Worm (Caenorhabditis elegans) whole organism, mixed stage, embryonic: ENCODE results near the gene cdc-25.4.

Source experiments
- M03D4.4 ChIP-seq: sonication (generic microtip); optimal IDR thresholded peaks from 2 replicates; lab custom pipeline; 2017; ENCODE audit warnings: mild to moderate bottlenecking, missing genetic modification characterization, missing compliant biosample characterization
- bed-3 ChIP-seq: fragments of 200-800 bp; sonication (Bioruptor generic); optimal IDR thresholded peaks from 3 replicates; lab custom pipeline; 2018; ENCODE audit warnings: mild to moderate bottlenecking, missing genetic modification characterization, moderate library complexity, missing compliant biosample characterization
- ceh-43 ChIP-seq: fragments of 200-800 bp; sonication (Bioruptor generic); optimal IDR thresholded peaks from 2 replicates; lab custom pipeline; 2018; ENCODE audit warnings: mild to moderate bottlenecking, missing genetic modification characterization, moderate library complexity, missing compliant biosample characterization
- ceh-83 ChIP-seq: fragments of 200-800 bp; sonication (Bioruptor generic); optimal IDR thresholded peaks from 2 replicates; lab custom pipeline; 2018; ENCODE audit warnings: mild to moderate bottlenecking, missing genetic modification characterization, missing compliant biosample characterization
- ces-1 ChIP-seq: fragments of 150-350 bp; optimal IDR thresholded peaks from 2 replicates; lab custom pipeline; 2014; ENCODE audit warnings: missing biosample characterization, missing genetic modification reagents, missing genetic modification characterization
- cnd-1 ChIP-seq: fragments of 200-800 bp; sonication (Bioruptor generic); optimal IDR thresholded peaks from 2 replicates; lab custom pipeline; 2018; ENCODE audit warnings: mild to moderate bottlenecking, missing genetic modification characterization, missing compliant biosample characterization
- drap-1 ChIP-seq: fragments of 200-800 bp; sonication (Bioruptor generic); optimal IDR thresholded peaks from 3 replicates; lab custom pipeline; 2018; ENCODE audit warnings: mild to moderate bottlenecking, missing genetic modification characterization, missing compliant biosample characterization
- elt-3 ChIP-seq: fragments of 150-350 bp; optimal IDR thresholded peaks from 2 replicates; lab custom pipeline; 2014; ENCODE audit warnings: missing biosample characterization, missing genetic modification characterization
- flh-1 ChIP-seq: fragments of 200-800 bp; sonication (Bioruptor generic); optimal IDR thresholded peaks from 2 replicates; lab custom pipeline; 2018; ENCODE audit warnings: mild to moderate bottlenecking, missing genetic modification characterization, moderate library complexity, missing compliant biosample characterization
- ham-2 ChIP-seq: fragments of 200-800 bp; sonication (Bioruptor generic); optimal IDR thresholded peaks from 2 replicates; lab custom pipeline; 2018; ENCODE audit warnings: mild to moderate bottlenecking, missing genetic modification characterization, missing compliant biosample characterization
- hlh-1 ChIP-seq: fragments of 150-350 bp; optimal IDR thresholded peaks from 2 replicates; lab custom pipeline; 2014; ENCODE audit warnings: missing biosample characterization, missing genetic modification reagents, missing genetic modification characterization
- lin-13 ChIP-seq: fragments of 150-350 bp; optimal IDR thresholded peaks from 2 replicates; lab custom pipeline; 2014; ENCODE audit warnings: missing biosample characterization, missing genetic modification characterization
- lsy-2 ChIP-seq: fragments of 150-350 bp; optimal IDR thresholded peaks from 2 replicates; lab custom pipeline; 2014; ENCODE audit warnings: missing biosample characterization, missing genetic modification characterization
- mls-2 ChIP-seq: sonication (generic microtip); optimal IDR thresholded peaks from 2 replicates; lab custom pipeline; 2016; ENCODE audit warnings: mild to moderate bottlenecking, missing genetic modification characterization, moderate library complexity, missing compliant biosample characterization
- nhr-12 ChIP-seq: fragments of 150-350 bp; optimal IDR thresholded peaks from 2 replicates; lab custom pipeline; 2014; ENCODE audit warnings: missing biosample characterization, missing genetic modification characterization
- nhr-2 ChIP-seq: fragments of 150-350 bp; optimal IDR thresholded peaks from 2 replicates; lab custom pipeline; 2014; ENCODE audit warnings: missing biosample characterization, missing genetic modification characterization
- nhr-237 ChIP-seq: fragments of 150-350 bp; optimal IDR thresholded peaks from 2 replicates; lab custom pipeline; 2014; ENCODE audit warnings: missing biosample characterization, missing genetic modification characterization
- nhr-28 ChIP-seq: fragments of 150-350 bp; optimal IDR thresholded peaks from 2 replicates; lab custom pipeline; 2014; ENCODE audit warnings: missing biosample characterization, missing genetic modification characterization
- nhr-76 ChIP-seq: sonication (generic microtip); optimal IDR thresholded peaks from 2 replicates; lab custom pipeline; 2017; ENCODE audit warnings: missing biosample characterization, missing genetic modification characterization
- sem-2 ChIP-seq: fragments of 200-800 bp; sonication (Bioruptor generic); optimal IDR thresholded peaks from 2 replicates; lab custom pipeline; 2018; ENCODE audit warnings: mild to moderate bottlenecking, missing genetic modification characterization, missing compliant biosample characterization
- snpc-4 ChIP-seq: fragments of 150-350 bp; optimal IDR thresholded peaks from 2 replicates; lab custom pipeline; 2014; ENCODE audit warnings: missing biosample characterization, missing genetic modification characterization
- sptf-1 ChIP-seq: sonication (generic microtip); optimal IDR thresholded peaks from 2 replicates; lab custom pipeline; 2017; ENCODE audit warnings: mild to moderate bottlenecking, missing genetic modification characterization, moderate library complexity, missing compliant biosample characterization
- tbx-8 ChIP-seq: fragments of 200-800 bp; sonication (Bioruptor generic); optimal IDR thresholded peaks from 2 replicates; lab custom pipeline; 2018; ENCODE audit warnings: mild to moderate bottlenecking, missing genetic modification characterization, moderate library complexity, missing compliant biosample characterization
- unc-120 ChIP-seq: sonication (generic microtip); optimal IDR thresholded peaks from 2 replicates; lab custom pipeline; 2017; ENCODE audit warnings: missing genetic modification characterization, missing compliant biosample characterization; ENCODE audit not compliant: poor library complexity, severe bottlenecking
- unc-39 ChIP-seq: fragments of 150-350 bp; optimal IDR thresholded peaks from 2 replicates; lab custom pipeline; 2014; ENCODE audit warnings: missing biosample characterization, missing genetic modification characterization
- zip-8 ChIP-seq: fragments of 150-350 bp; optimal IDR thresholded peaks from 2 replicates; lab custom pipeline; 2014; ENCODE audit warnings: missing biosample characterization, missing genetic modification characterization
- ztf-11 ChIP-seq: fragments of 150-350 bp; optimal IDR thresholded peaks from 2 replicates; lab custom pipeline; 2014; ENCODE audit warnings: missing biosample characterization, missing genetic modification characterization

The cdc-25.4 gene

ce11 chrII:10167731-10168130 is 21.5 kb downstream of the cdc-25.4 start:
- TF ChIP-seq unc-39, result no peak
- TF ChIP-seq ces-1 (GFP tag; lab: Kevin White, UChicago), result peak; percentile 47
- TF ChIP-seq, all 35 proteins: peak for 1

DNA sequence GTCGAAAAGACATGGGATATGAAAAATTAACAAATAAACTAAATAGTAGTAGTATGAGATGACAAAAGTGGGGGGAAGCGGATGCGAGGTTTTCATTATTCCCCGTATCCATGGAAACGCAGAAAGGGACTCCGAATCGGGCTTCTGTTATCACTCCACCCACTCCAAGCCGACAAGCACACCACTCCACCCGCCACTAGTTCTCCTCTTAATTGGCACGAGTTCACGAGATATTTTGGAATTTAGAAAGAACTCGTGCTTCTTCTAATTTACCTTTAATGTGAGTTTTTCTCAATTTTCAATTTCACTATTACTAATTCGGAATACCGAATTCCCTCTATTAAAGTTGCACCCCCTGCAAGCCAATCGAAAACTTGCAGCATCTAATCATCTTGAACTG is 22.9 kb downstream of the cdc-25.4 start:
- no peak for TF ChIP-seq ztf-11
- no peak for TF ChIP-seq lin-13 (tag; lab: Kevin White, UChicago)

ce11 chrII:10164137-10164536 is 25.1 kb downstream of the cdc-25.4 start:
- no peak for TF ChIP-seq flh-1 (GFP tag; lab: Kevin White, UChicago)
- TF ChIP-seq nhr-76 (tag; lab: Kevin White, UChicago), result no peak
- no peak for TF ChIP-seq ham-2 (GFP tag; lab: Kevin White, UChicago)
- no peak for TF ChIP-seq drap-1
- TF ChIP-seq hlh-1, result no peak
- TF ChIP-seq sptf-1 (tag; lab: Kevin White, UChicago), result no peak
- no peak for TF ChIP-seq lin-13 (tag; lab: Kevin White, UChicago)
- TF ChIP-seq bed-3 (GFP tag; lab: Kevin White, UChicago), result no peak
- no peak for TF ChIP-seq sem-2 (GFP tag; lab: Kevin White, UChicago)
- TF ChIP-seq nhr-28, result no peak
- TF ChIP-seq mls-2 (tag; lab: Kevin White, UChicago), result no peak
- no peak for TF ChIP-seq unc-120 (tag; lab: Kevin White, UChicago)
- TF ChIP-seq M03D4.4 (tag; lab: Kevin White, UChicago), result no peak

DNA sequence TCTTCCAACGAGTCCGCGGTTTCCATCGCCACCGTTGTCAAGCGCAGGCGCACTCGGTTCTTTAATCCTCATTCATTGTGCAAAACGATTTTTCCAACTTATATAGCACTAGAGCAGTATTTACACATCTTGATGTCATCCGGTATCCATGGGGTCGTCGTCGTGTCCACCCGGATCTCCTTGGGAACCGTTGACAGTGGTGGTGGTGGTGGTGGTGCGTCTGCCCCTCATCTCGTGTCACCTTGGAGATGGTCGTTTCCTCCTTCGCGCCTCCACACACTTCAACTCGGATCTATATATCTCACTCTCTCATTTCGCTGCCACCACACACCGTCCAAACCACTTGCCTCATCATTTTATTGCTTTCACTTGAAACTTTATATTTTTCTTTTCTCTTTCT is 26.5 kb downstream of the cdc-25.4 start:
- no peak for TF ChIP-seq zip-8 (tag; lab: Kevin White, UChicago)
- no peak for TF ChIP-seq nhr-2 (tag; lab: Kevin White, UChicago)
- no peak for TF ChIP-seq tbx-8 (GFP tag; lab: Kevin White, UChicago)
- no peak for TF ChIP-seq bed-3 (GFP tag; lab: Kevin White, UChicago)
- TF ChIP-seq elt-3 (tag; lab: Kevin White, UChicago), result no peak
- TF ChIP-seq M03D4.4 (tag; lab: Kevin White, UChicago), result no peak
- no peak for TF ChIP-seq ceh-83 (GFP tag; lab: Kevin White, UChicago)
- no peak for TF ChIP-seq nhr-76 (tag; lab: Kevin White, UChicago)
- no peak for TF ChIP-seq ceh-43 (GFP tag; lab: Kevin White, UChicago)
- TF ChIP-seq nhr-237 (tag; lab: Kevin White, UChicago), result no peak
- TF ChIP-seq ztf-11, result no peak
- no peak for TF ChIP-seq lin-13 (tag; lab: Kevin White, UChicago)

DNA sequence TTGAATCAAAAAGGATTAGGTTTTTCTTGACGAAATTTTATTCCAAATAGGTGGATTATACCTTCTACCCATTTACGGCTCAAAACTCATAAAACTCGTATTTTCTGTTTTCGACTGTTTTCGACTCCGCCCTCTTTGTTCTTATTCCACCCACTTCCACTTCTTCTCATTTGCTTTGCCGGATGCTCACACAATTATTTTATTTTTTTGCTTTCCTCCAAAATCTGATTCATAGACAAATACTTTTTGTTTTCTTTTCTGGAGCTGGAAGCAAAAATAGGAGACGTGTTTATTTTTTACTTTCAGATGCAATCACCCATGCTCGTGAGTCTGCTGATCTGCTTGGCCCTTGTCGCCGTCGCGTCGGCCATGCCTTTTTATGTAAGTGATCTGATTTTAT is 34.2 kb downstream of the cdc-25.4 start, which contains the start of gene nlp-63:
nlp-63 (plus strand) TSS at position 301 of the 400 bp plus-strand sequence.
- TF ChIP-seq nhr-12 (tag; lab: Kevin White, UChicago) (no peak), mls-2 (tag; lab: Kevin White, UChicago) (no peak)
- TF ChIP-seq, all 35 proteins: peak for 0

DNA sequence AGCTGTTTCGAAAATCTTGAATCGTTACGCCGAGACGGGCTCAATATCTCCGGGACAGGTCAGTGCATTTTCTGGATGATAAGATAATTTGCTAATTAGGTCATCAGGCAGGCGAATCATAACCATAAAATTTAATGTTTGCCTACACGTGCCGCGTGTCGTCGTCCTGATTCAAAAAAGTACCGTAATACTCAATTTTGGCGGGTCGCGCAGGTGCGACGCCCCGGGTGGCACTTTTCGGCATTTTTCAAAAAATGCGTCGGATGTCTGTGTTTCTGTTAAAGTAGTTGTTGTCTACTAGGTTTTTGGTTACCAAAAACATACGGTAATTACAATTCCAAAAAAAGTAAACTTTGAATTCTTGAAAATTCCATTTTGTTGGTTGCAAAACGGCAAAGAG is 41.8 kb downstream of the cdc-25.4 start:
- no peak for TF ChIP-seq snpc-4 (tag; lab: Kevin White, UChicago)
- TF ChIP-seq cnd-1 (tag; lab: Kevin White, UChicago), result no peak
- TF ChIP-seq nhr-12 (tag; lab: Kevin White, UChicago), result no peak
- TF ChIP-seq, all 35 proteins: peak for 0

- TF ChIP-seq nhr-76 (tag; lab: Kevin White, UChicago) (no peak), lsy-2 (tag; lab: Kevin White, UChicago) (peak; percentile 71)
These were observed 42.8 kb downstream of the cdc-25.4 start, which contains the start of gene pax-3 for ce11 chrII:10146488-10146887. Gene pax-3 (plus strand): TSS chrII:10146570.

DNA sequence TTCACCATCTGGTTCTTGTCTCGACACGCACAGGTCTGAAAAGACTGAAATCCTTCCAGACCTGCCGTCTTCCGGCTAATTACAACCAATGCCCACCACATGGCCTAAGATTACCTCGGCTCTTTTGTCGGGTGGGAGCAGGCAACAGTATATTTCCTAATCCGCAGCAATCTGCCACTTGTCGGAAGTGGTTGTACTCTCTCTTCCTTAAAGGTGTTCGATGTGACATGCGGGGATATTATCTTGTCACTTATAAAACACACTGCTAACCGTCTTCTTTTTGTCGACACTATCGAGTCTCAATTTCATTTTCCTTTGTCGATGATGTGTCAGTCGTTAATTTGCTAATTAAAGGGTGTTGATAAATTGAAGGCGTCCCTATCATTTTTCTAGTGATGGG is 45.2 kb downstream of the cdc-25.4 start, which contains the start of gene F27E5.3:
F27E5.3 (minus strand) TSS at position 101 of the 400 bp plus-strand sequence.
- TF ChIP-seq sem-2 (GFP tag; lab: Kevin White, UChicago), result no peak
- TF ChIP-seq nhr-2 (tag; lab: Kevin White, UChicago), result peak; percentile 40
